Fruit fly (Drosophila melanogaster) whole organism, prepupa: ENCODE results near the gene CG31176.

Experiments used
- CG31627 ChIP-seq: fragments of 200-800 bp; sonication (Bioruptor generic); optimal IDR thresholded peaks from 3 replicates; lab custom pipeline; 2016; ENCODE audit warnings: missing biosample characterization, missing genetic modification characterization
- CG6792 ChIP-seq: fragments of 200-800 bp; sonication (Bioruptor generic); optimal IDR thresholded peaks from 3 replicates; lab custom pipeline; 2016; ENCODE audit warnings: missing biosample characterization, missing genetic modification characterization
- CG6854 ChIP-seq: fragments of 200-800 bp; sonication (Bioruptor generic); optimal IDR thresholded peaks from 2 replicates; lab custom pipeline; 2017; ENCODE audit warnings: missing biosample characterization, mild to moderate bottlenecking, missing genetic modification characterization
- Gug ChIP-seq: fragments of 200-800 bp; sonication (Bioruptor generic); IDR thresholded peaks from 2 replicates; pipeline ENCODE4 v1.3.6; 2022; ENCODE audit warnings: missing biosample characterization, missing genetic modification characterization
- dsx ChIP-seq: fragments of 200-800 bp; optimal IDR thresholded peaks from 3 replicates; lab custom pipeline; 2019; ENCODE audit warnings: missing biosample characterization, mild to moderate bottlenecking, missing genetic modification characterization, moderate library complexity; ENCODE audit not compliant: poor library complexity, severe bottlenecking
- spab ChIP-seq: fragments of 200-800 bp; sonication (Bioruptor generic); optimal IDR thresholded peaks from 2 replicates; lab custom pipeline; 2017; ENCODE audit warnings: missing biosample characterization, mild to moderate bottlenecking, missing genetic modification characterization, missing genetic modification reagents

DNA sequence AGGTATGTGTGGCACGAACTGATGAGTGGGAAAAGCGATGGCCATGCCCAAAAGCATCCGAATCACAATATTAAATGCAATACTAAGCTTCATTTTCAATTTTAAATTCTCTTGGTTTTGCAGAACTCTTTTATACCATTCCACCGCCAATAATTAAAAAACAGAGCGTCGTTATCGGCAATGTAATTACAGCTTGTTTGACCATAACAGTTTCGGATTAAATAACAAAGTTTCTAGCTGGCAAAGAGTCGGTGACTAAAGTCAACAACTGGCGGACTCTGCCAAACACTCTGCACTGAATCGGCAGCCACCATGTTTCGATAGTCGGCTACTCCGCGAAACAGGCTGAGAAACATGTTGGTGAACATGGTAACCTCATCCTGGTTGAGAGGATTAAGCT is 17.8 kb upstream of the CG31176 start, which contains the start of gene CG42870:
- TF ChIP-seq CG6792 (GFP tag; lab: Kevin White, UChicago): no peak
- TF ChIP-seq CG31627 (GFP tag; lab: Kevin White, UChicago): no peak
- TF ChIP-seq dsx (GFP tag; lab: Kevin White, UChicago): no peak
- TF ChIP-seq spab: no peak
- TF ChIP-seq Gug (GFP tag; lab: Robert Waterston, UW): no peak
- TF ChIP-seq CG6854: no peak
